Worm (Caenorhabditis elegans) whole organism, young adult: ENCODE measurements around the gene C18H7.6.

Experiments
- B0019.2 ChIP-seq: fragments of 200-800 bp; sonication (Bioruptor generic); conservative IDR thresholded peaks from 2 replicates; pipeline ENCODE4 v1.3.6; 2022; ENCODE audit warnings: missing genetic modification reagents, missing genetic modification characterization, missing compliant biosample characterization
- C06A6.2 ChIP-seq: fragments of 200-800 bp; sonication (Bioruptor generic); conservative IDR thresholded peaks from 2 replicates; pipeline ENCODE4 v1.3.6; 2022; ENCODE audit warnings: missing genetic modification characterization, missing compliant biosample characterization
- F23B12.7 ChIP-seq: sonication (generic microtip); optimal IDR thresholded peaks from 2 replicates; lab custom pipeline; 2017; ENCODE audit warnings: missing genetic modification characterization, mild to moderate bottlenecking, missing compliant biosample characterization, antibody characterized with exemption, moderate library complexity; ENCODE audit not compliant: insufficient read depth
- F37B4.10 ChIP-seq: fragments of 200-800 bp; sonication (Bioruptor generic); IDR thresholded peaks from 2 replicates; pipeline ENCODE4 v1.3.6; 2022; ENCODE audit warnings: missing genetic modification characterization, missing compliant biosample characterization
- F49E8.2 ChIP-seq: sonication (generic microtip); optimal IDR thresholded peaks from 3 replicates; lab custom pipeline; 2017; ENCODE audit warnings: missing genetic modification characterization, mild to moderate bottlenecking, missing compliant biosample characterization, antibody characterized with exemption, moderate library complexity; ENCODE audit not compliant: insufficient read depth
- F52B5.7 ChIP-seq: sonication (generic microtip); optimal IDR thresholded peaks from 2 replicates; lab custom pipeline; 2016; ENCODE audit warnings: mild to moderate bottlenecking, missing genetic modification characterization, missing compliant biosample characterization
- F57A8.1 ChIP-seq: fragments of 200-800 bp; sonication (Bioruptor generic); optimal IDR thresholded peaks from 2 replicates; lab custom pipeline; 2018; ENCODE audit warnings: mild to moderate bottlenecking, missing genetic modification characterization, moderate library complexity, missing compliant biosample characterization
- K11D2.4 ChIP-seq: fragments of 200-800 bp; sonication (Bioruptor generic); IDR thresholded peaks from 2 replicates; pipeline ENCODE4 v1.3.6; 2022; ENCODE audit warnings: missing genetic modification reagents, missing genetic modification characterization, missing compliant biosample characterization
- K12H6.12 ChIP-seq: fragments of 200-800 bp; sonication (Bioruptor generic); optimal IDR thresholded peaks from 2 replicates; lab custom pipeline; 2018; ENCODE audit warnings: mild to moderate bottlenecking, missing genetic modification characterization, missing compliant biosample characterization
- T07F8.4 ChIP-seq: sonication (generic microtip); optimal IDR thresholded peaks from 2 replicates; lab custom pipeline; 2016; ENCODE audit warnings: mild to moderate bottlenecking, missing genetic modification characterization, moderate library complexity, missing compliant biosample characterization
- T26A5.8 ChIP-seq: sonication (generic microtip); optimal IDR thresholded peaks from 2 replicates; lab custom pipeline; 2016; ENCODE audit warnings: missing genetic modification characterization, missing compliant biosample characterization
- Y67H2A.10 ChIP-seq: fragments of 200-800 bp; sonication (Bioruptor generic); conservative IDR thresholded peaks from 2 replicates; pipeline ENCODE4 v1.3.6; 2022; ENCODE audit warnings: missing genetic modification reagents, missing genetic modification characterization, missing compliant biosample characterization
- Y95B8A.8 ChIP-seq: fragments of 200-800 bp; sonication (Bioruptor generic); IDR thresholded peaks from 2 replicates; pipeline ENCODE4 v1.3.6; 2022; ENCODE audit warnings: missing genetic modification reagents, missing genetic modification characterization, missing compliant biosample characterization
- attf-5 ChIP-seq: fragments of 200-800 bp; sonication (Bioruptor generic); optimal IDR thresholded peaks from 2 replicates; lab custom pipeline; 2018; ENCODE audit warnings: mild to moderate bottlenecking, missing genetic modification characterization, missing compliant biosample characterization
- bed-2 ChIP-seq: fragments of 200-800 bp; sonication (Bioruptor generic); IDR thresholded peaks from 2 replicates; pipeline ENCODE4 v1.3.6; 2022; ENCODE audit warnings: missing genetic modification reagents, missing genetic modification characterization, missing compliant biosample characterization
- cebp-2 ChIP-seq: fragments of 200-800 bp; sonication (Bioruptor generic); IDR thresholded peaks from 2 replicates; pipeline ENCODE4 v1.3.6; 2022; ENCODE audit warnings: missing genetic modification characterization, missing compliant biosample characterization
- ceh-58 ChIP-seq: fragments of 200-800 bp; sonication (Bioruptor generic); IDR thresholded peaks from 2 replicates; pipeline ENCODE4 v1.3.6; 2022; ENCODE audit warnings: missing genetic modification characterization, missing compliant biosample characterization
- chd-7 ChIP-seq: sonication (generic microtip); optimal IDR thresholded peaks from 2 replicates; lab custom pipeline; 2016; ENCODE audit warnings: mild to moderate bottlenecking, missing genetic modification characterization, moderate library complexity, missing compliant biosample characterization
- dox-1 ChIP-seq: fragments of 200-800 bp; sonication (Bioruptor generic); IDR thresholded peaks from 2 replicates; pipeline ENCODE4 v1.3.6; 2022; ENCODE audit warnings: missing genetic modification reagents, missing genetic modification characterization, missing compliant biosample characterization
- efl-1 ChIP-seq: fragments of 150-350 bp; optimal IDR thresholded peaks from 2 replicates; lab custom pipeline; 2014; ENCODE audit warnings: missing biosample characterization, missing genetic modification reagents, missing genetic modification characterization
- egl-44 ChIP-seq: fragments of 200-800 bp; sonication (Bioruptor generic); IDR thresholded peaks from 2 replicates; pipeline ENCODE4 v1.3.6; 2022; ENCODE audit warnings: missing genetic modification reagents, missing genetic modification characterization, missing compliant biosample characterization
- egrh-3 ChIP-seq: fragments of 200-800 bp; sonication (Bioruptor generic); IDR thresholded peaks from 2 replicates; pipeline ENCODE4 v1.3.6; 2022; ENCODE audit warnings: missing genetic modification reagents, missing genetic modification characterization, missing compliant biosample characterization
- ets-4 ChIP-seq: fragments of 200-800 bp; sonication (Bioruptor generic); optimal IDR thresholded peaks from 2 replicates; lab custom pipeline; 2018; ENCODE audit warnings: mild to moderate bottlenecking, missing genetic modification characterization, missing compliant biosample characterization
- fkh-3 ChIP-seq: sonication (generic microtip); optimal IDR thresholded peaks from 2 replicates; lab custom pipeline; 2016; ENCODE audit warnings: mild to moderate bottlenecking, missing genetic modification characterization, missing compliant biosample characterization
- him-1 ChIP-seq: sonication (generic microtip); optimal IDR thresholded peaks from 2 replicates; lab custom pipeline; 2016; ENCODE audit warnings: missing genotype, missing genetic modification reagents, missing genetic modification characterization, missing compliant biosample characterization
- hmg-1.2 ChIP-seq: fragments of 200-800 bp; sonication (Bioruptor generic); IDR thresholded peaks from 2 replicates; pipeline ENCODE4 v1.3.6; 2022; ENCODE audit warnings: missing genetic modification reagents, missing genetic modification characterization, missing compliant biosample characterization
- hmg-20 ChIP-seq: fragments of 200-800 bp; sonication (Bioruptor generic); IDR thresholded peaks from 2 replicates; pipeline ENCODE4 v1.3.6; 2022; ENCODE audit warnings: missing genetic modification reagents, missing genetic modification characterization, missing compliant biosample characterization
- hrde-1 ChIP-seq: sonication (generic microtip); optimal IDR thresholded peaks from 2 replicates; lab custom pipeline; 2016; ENCODE audit warnings: missing genetic modification characterization, mild to moderate bottlenecking, missing compliant biosample characterization, moderate library complexity, missing genotype, missing genetic modification reagents, borderline replicate concordance
- lin-54 ChIP-seq: fragments of 200-800 bp; sonication (Bioruptor generic); optimal IDR thresholded peaks from 2 replicates; lab custom pipeline; 2018; ENCODE audit warnings: mild to moderate bottlenecking, missing genetic modification characterization, missing compliant biosample characterization
- madf-10 ChIP-seq: sonication (generic microtip); optimal IDR thresholded peaks from 2 replicates; lab custom pipeline; 2016; ENCODE audit warnings: mild to moderate bottlenecking, missing genetic modification characterization, missing compliant biosample characterization
- madf-3 ChIP-seq: fragments of 200-800 bp; sonication (Bioruptor generic); IDR thresholded peaks from 2 replicates; pipeline ENCODE4 v1.3.6; 2022; ENCODE audit warnings: missing genetic modification reagents, missing genetic modification characterization, missing compliant biosample characterization
- madf-8 ChIP-seq: fragments of 200-800 bp; sonication (Bioruptor generic); conservative IDR thresholded peaks from 2 replicates; pipeline ENCODE4 v1.3.6; 2022; ENCODE audit warnings: missing genetic modification reagents, missing genetic modification characterization, missing compliant biosample characterization
- nfyb-1 ChIP-seq: fragments of 200-800 bp; sonication (Bioruptor generic); IDR thresholded peaks from 2 replicates; pipeline ENCODE4 v1.3.6; 2022; ENCODE audit warnings: missing genetic modification reagents, missing genetic modification characterization, missing compliant biosample characterization
- nhr-27 ChIP-seq: fragments of 200-800 bp; sonication (Bioruptor generic); optimal IDR thresholded peaks from 2 replicates; lab custom pipeline; 2018; ENCODE audit warnings: mild to moderate bottlenecking, missing genetic modification characterization, moderate library complexity, missing compliant biosample characterization
- pha-4 ChIP-seq: fragments of 150-350 bp; sonication (generic microtip); optimal IDR thresholded peaks from 2 replicates; lab custom pipeline; 2014; ENCODE audit warnings: missing biosample characterization, missing genetic modification reagents, missing genetic modification characterization
- rcor-1 ChIP-seq: fragments of 200-800 bp; sonication (Bioruptor generic); IDR thresholded peaks from 2 replicates; pipeline ENCODE4 v1.3.6; 2022; ENCODE audit warnings: missing genetic modification reagents, missing genetic modification characterization, missing compliant biosample characterization
- sdz-38 ChIP-seq: sonication (generic microtip); optimal IDR thresholded peaks from 2 replicates; lab custom pipeline; 2016; ENCODE audit warnings: missing genotype, missing genetic modification characterization, missing compliant biosample characterization
- sea-2 ChIP-seq: fragments of 200-800 bp; sonication (Bioruptor generic); IDR thresholded peaks from 2 replicates; pipeline ENCODE4 v1.3.6; 2022; ENCODE audit warnings: missing genetic modification characterization, missing compliant biosample characterization
- snpc-1.1 ChIP-seq: sonication (generic microtip); optimal IDR thresholded peaks from 2 replicates; lab custom pipeline; 2017; ENCODE audit warnings: missing genetic modification characterization, mild to moderate bottlenecking, missing compliant biosample characterization, antibody characterized with exemption, moderate library complexity, missing genotype, missing genetic modification reagents; ENCODE audit not compliant: insufficient read depth
- snpc-1.3 ChIP-seq: sonication (generic microtip); optimal IDR thresholded peaks from 2 replicates; lab custom pipeline; 2017; ENCODE audit warnings: missing genetic modification characterization, mild to moderate bottlenecking, missing compliant biosample characterization, antibody characterized with exemption, moderate library complexity, missing genotype, missing genetic modification reagents; ENCODE audit not compliant: insufficient read depth
- somi-1 ChIP-seq: fragments of 200-800 bp; sonication (Bioruptor generic); optimal IDR thresholded peaks from 2 replicates; lab custom pipeline; 2018; ENCODE audit warnings: mild to moderate bottlenecking, missing genetic modification characterization, missing compliant biosample characterization
- unc-130 ChIP-seq: sonication (generic microtip); optimal IDR thresholded peaks from 2 replicates; lab custom pipeline; 2016; ENCODE audit warnings: missing genetic modification reagents, missing genetic modification characterization, missing compliant biosample characterization
- zim-3 ChIP-seq: sonication (generic microtip); optimal IDR thresholded peaks from 2 replicates; lab custom pipeline; 2017; ENCODE audit warnings: mild to moderate bottlenecking, missing genetic modification characterization, moderate library complexity, missing compliant biosample characterization
- ztf-18 ChIP-seq: sonication (generic microtip); optimal IDR thresholded peaks from 2 replicates; lab custom pipeline; 2016; ENCODE audit warnings: missing genotype, mild to moderate bottlenecking, missing genetic modification characterization, missing compliant biosample characterization
- ztf-22 ChIP-seq: fragments of 200-800 bp; sonication (Bioruptor generic); optimal IDR thresholded peaks from 2 replicates; lab custom pipeline; 2018; ENCODE audit warnings: mild to moderate bottlenecking, missing genetic modification characterization, moderate library complexity, missing compliant biosample characterization
- ztf-25 ChIP-seq: fragments of 200-800 bp; sonication (Bioruptor generic); IDR thresholded peaks from 2 replicates; pipeline ENCODE4 v1.3.6; 2022; ENCODE audit warnings: missing genetic modification reagents, missing genetic modification characterization, missing compliant biosample characterization
- ztf-28 ChIP-seq: fragments of 200-800 bp; sonication (Bioruptor generic); IDR thresholded peaks from 2 replicates; pipeline ENCODE4 v1.3.6; 2022; ENCODE audit warnings: missing genetic modification reagents, missing genetic modification characterization, missing compliant biosample characterization
- ztf-3 ChIP-seq: fragments of 200-800 bp; sonication (Bioruptor generic); optimal IDR thresholded peaks from 2 replicates; lab custom pipeline; 2018; ENCODE audit warnings: mild to moderate bottlenecking, missing genetic modification characterization, missing compliant biosample characterization

Gene C18H7.6

DNA sequence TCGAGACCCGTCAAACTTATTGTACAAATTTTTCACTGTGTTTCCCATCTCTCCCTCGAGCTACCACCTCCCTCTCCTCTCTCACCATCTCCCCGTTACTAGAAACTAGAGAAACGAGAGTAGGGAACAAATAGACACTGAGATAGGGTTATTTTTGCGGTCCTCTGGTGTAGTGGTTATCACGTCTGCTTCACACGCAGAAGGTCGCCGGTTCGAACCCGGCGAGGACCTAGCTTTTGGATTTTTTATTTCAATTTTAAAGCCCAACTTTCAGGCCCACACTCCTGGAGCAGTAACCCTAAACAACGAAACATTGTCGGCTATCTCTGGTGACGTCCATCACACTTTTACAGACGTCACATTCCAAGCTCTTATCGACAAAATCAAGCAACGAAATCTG, 28.0 kb upstream of the C18H7.6 start (continued):
- TF ChIP-seq Y95B8A.8 (GFP tag; lab: Robert Waterston, UW), result no peak
- peak; percentile 55; the same call in 1 of the 2 replicates for TF ChIP-seq B0019.2
- 0 out of 2 replicates have a peak, but pooled peaks have one; percentile 11 for TF ChIP-seq C06A6.2 (GFP tag; lab: Robert Waterston, UW)
- TF ChIP-seq ets-4 (GFP tag; lab: Kevin White, UChicago), result no peak
- peak; percentile 13 for TF ChIP-seq K12H6.12 (tag; lab: Kevin White, UChicago)
- peak; percentile 75; the same call in 1 of the 2 replicates for TF ChIP-seq egl-44
- no peak for TF ChIP-seq ceh-58 (GFP tag; lab: Robert Waterston, UW)
- no peak for TF ChIP-seq somi-1 (GFP tag; lab: Kevin White, UChicago)
- no peak for TF ChIP-seq F49E8.2 (tag; lab: Kevin White, UChicago)
- TF ChIP-seq T26A5.8 (tag; lab: Kevin White, UChicago), result peak; percentile 12
- TF ChIP-seq cebp-2 (GFP tag; lab: Robert Waterston, UW), result no peak
- TF ChIP-seq chd-7 (tag; lab: Kevin White, UChicago), result peak; percentile 42
- no peak for TF ChIP-seq ztf-3 (GFP tag; lab: Kevin White, UChicago)
- no peak for TF ChIP-seq Y67H2A.10 (GFP tag; lab: Robert Waterston, UW)
- peak; percentile 58 for TF ChIP-seq lin-54 (GFP tag; lab: Kevin White, UChicago)
- no peak for TF ChIP-seq pha-4
- peak; percentile 75 for TF ChIP-seq dox-1 (GFP tag; lab: Robert Waterston, UW)
- TF ChIP-seq F23B12.7 (tag; lab: Kevin White, UChicago), result peak; percentile 86
- TF ChIP-seq ztf-25 (GFP tag; lab: Robert Waterston, UW), result peak; percentile 68; the same call in 1 of the 2 replicates
- TF ChIP-seq rcor-1 (GFP tag; lab: Robert Waterston, UW), result peak; percentile 42; the same call in 1 of the 2 replicates
- peak; percentile 48; the same call in 1 of the 2 replicates for TF ChIP-seq K11D2.4 (GFP tag; lab: Robert Waterston, UW)
- TF ChIP-seq snpc-1.3 (tag; lab: Kevin White, UChicago), result peak; percentile 32
- TF ChIP-seq madf-8, result no peak
- TF ChIP-seq unc-130 (GFP tag; lab: Kevin White, UChicago), result peak; percentile 33
- peak; percentile 29 for TF ChIP-seq T07F8.4 (tag; lab: Kevin White, UChicago)
- TF ChIP-seq sea-2, result no peak
- TF ChIP-seq F37B4.10, result no peak
- peak; percentile 38 for TF ChIP-seq F52B5.7 (tag; lab: Kevin White, UChicago)
- no peak for TF ChIP-seq ztf-28
- TF ChIP-seq sdz-38 (tag; lab: Kevin White, UChicago), result no peak
- TF ChIP-seq nhr-27 (tag; lab: Kevin White, UChicago), result no peak
- TF ChIP-seq madf-10 (tag; lab: Kevin White, UChicago), result peak; percentile 44
- no peak for TF ChIP-seq bed-2 (GFP tag; lab: Robert Waterston, UW)
- TF ChIP-seq him-1 (tag; lab: Kevin White, UChicago), result peak; percentile 75
- no peak for TF ChIP-seq snpc-1.1 (tag; lab: Kevin White, UChicago)
- peak; percentile 9 for TF ChIP-seq attf-5 (GFP tag; lab: Kevin White, UChicago)
- no peak for TF ChIP-seq F57A8.1 (GFP tag; lab: Kevin White, UChicago)
- TF ChIP-seq hmg-20, result peak; percentile 27; the same call in 1 of the 2 replicates
- no peak for TF ChIP-seq egrh-3 (GFP tag; lab: Robert Waterston, UW)
- TF ChIP-seq zim-3 (tag; lab: Kevin White, UChicago), result peak; percentile 82
- peak; percentile 70 for TF ChIP-seq hmg-1.2 (GFP tag; lab: Robert Waterston, UW)
- TF ChIP-seq fkh-3 (tag; lab: Kevin White, UChicago), result no peak
- peak; percentile 39 for TF ChIP-seq ztf-18 (tag; lab: Kevin White, UChicago)
- TF ChIP-seq nfyb-1 (GFP tag; lab: Robert Waterston, UW), result peak; percentile 76; the same call in 1 of the 2 replicates
- TF ChIP-seq ztf-22 (GFP tag; lab: Kevin White, UChicago), result no peak
- no peak for TF ChIP-seq madf-3 (GFP tag; lab: Robert Waterston, UW)
- TF ChIP-seq hrde-1 (tag; lab: Kevin White, UChicago), result no peak
- TF ChIP-seq efl-1 (GFP tag; lab: Kevin White, UChicago), result no peak
